Worm (Caenorhabditis elegans): ENCODE data around the gene trpp-9.

Gene trpp-9

DNA sequence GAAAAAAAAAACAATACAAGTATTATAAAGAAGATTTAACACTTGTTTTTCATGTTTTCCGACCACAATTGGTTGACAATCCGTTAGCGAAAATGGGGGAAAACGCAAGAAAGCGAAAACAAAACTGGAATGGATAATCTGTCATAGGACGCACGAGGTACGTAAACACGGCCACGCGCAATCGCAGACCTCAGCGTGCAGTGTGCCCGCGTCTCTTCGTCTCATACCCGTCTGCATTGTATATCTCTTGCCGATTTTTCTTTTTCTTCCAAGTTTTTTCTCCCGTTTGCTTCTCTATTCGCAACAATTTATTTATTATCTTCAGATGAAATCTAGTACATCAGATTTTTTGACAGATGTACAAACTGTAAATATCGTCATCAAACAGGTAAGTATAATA is at the start of gene trpp-9:
TSS of gene trpp-9 (plus strand) at position 261 of the 400 bp plus-strand sequence.
- peak; percentile 71 for TF ChIP-seq nhr-28 (tag; optimal IDR thresholded peaks at IDR 0.05)
- TF ChIP-seq daf-16 (GFP tag; optimal IDR thresholded peaks at IDR 0.05) = peak in 1 of 2 experiments; percentile 7
- TF ChIP-seq daf-16 (tag; optimal IDR thresholded peaks at IDR 0.05) = no peak
- no peak for TF ChIP-seq ceh-82 (tag; optimal IDR thresholded peaks at IDR 0.05)
- peak in 1 of 2 experiments; percentile 31 for TF ChIP-seq hif-1 (tag; optimal IDR thresholded peaks at IDR 0.05)
- TF ChIP-seq aha-1 (tag) = peak; percentile 91
- TF ChIP-seq arid-1 (GFP tag; conservative IDR thresholded peaks at IDR 0.05) = no peak
- TF ChIP-seq ztf-7 (tag; optimal IDR thresholded peaks at IDR 0.05) = peak; percentile 27
- TF ChIP-seq unc-62 (GFP tag; optimal IDR thresholded peaks at IDR 0.05 in 1 of 2) = peak in 1 of 2 experiments; percentile 96
- TF ChIP-seq unc-62 (tag; optimal IDR thresholded peaks at IDR 0.05) = no peak
- TF ChIP-seq mep-1 (tag; optimal IDR thresholded peaks at IDR 0.05) = peak; percentile 77
- TF ChIP-seq lin-39 (tag; optimal IDR thresholded peaks at IDR 0.05) = no peak
- TF ChIP-seq nhr-6 (tag; optimal IDR thresholded peaks at IDR 0.05) = peak; percentile 23
- TF ChIP-seq duxl-1 (tag; optimal IDR thresholded peaks at IDR 0.05; ENCODE audit: poor library complexity) = peak; percentile 16
- no peak for TF ChIP-seq F49E8.2 (tag; optimal IDR thresholded peaks at IDR 0.05; ENCODE audit: borderline replicate concordance)
- TF ChIP-seq mes-2 (tag; optimal IDR thresholded peaks at IDR 0.05; ENCODE audit: poor library complexity, severe bottlenecking) = peak; percentile 55
- TF ChIP-seq mdl-1 (tag; optimal IDR thresholded peaks at IDR 0.05) = peak; percentile 77 to 89
- peak in 1 of 2 experiments; percentile 55 for TF ChIP-seq lsy-2 (tag; optimal IDR thresholded peaks at IDR 0.05)
- no peak for TF ChIP-seq saeg-2 (GFP tag; IDR thresholded peaks at IDR 0.05)
- peak; percentile 15 for TF ChIP-seq rbr-2 (tag; optimal IDR thresholded peaks at IDR 0.05)
- peak; percentile 50; the same call in 1 of the 2 replicates for TF ChIP-seq dmd-6 (GFP tag; IDR thresholded peaks at IDR 0.05)
- peak; percentile 17 for TF ChIP-seq dpl-1 (GFP tag; optimal IDR thresholded peaks at IDR 0.05)
- TF ChIP-seq tag-97 (GFP tag; IDR thresholded peaks at IDR 0.05) = no peak
- no peak for TF ChIP-seq T26A8.4 (GFP tag; IDR thresholded peaks at IDR 0.05)
- TF ChIP-seq cey-2 (tag; optimal IDR thresholded peaks at IDR 0.05; ENCODE audit: borderline replicate concordance, insufficient read depth) = peak; percentile 22
- peak; percentile 76 for TF ChIP-seq mxl-3 (GFP tag; optimal IDR thresholded peaks at IDR 0.05)
- no peak for TF ChIP-seq lin-29 (GFP tag; IDR thresholded peaks at IDR 0.05)
- peak; percentile 75 for TF ChIP-seq hmg-1.1 (GFP tag; IDR thresholded peaks at IDR 0.05)
- no peak for TF ChIP-seq nhr-77 (tag; optimal IDR thresholded peaks at IDR 0.05)
- peak; percentile 47 for TF ChIP-seq dve-1 (tag; optimal IDR thresholded peaks at IDR 0.05; ENCODE audit: insufficient read depth)
- peak; percentile 71 for TF ChIP-seq hlh-11 (tag; optimal IDR thresholded peaks at IDR 0.05)
- TF ChIP-seq nhr-48 (tag; optimal IDR thresholded peaks at IDR 0.05) = peak; percentile 14
- TF ChIP-seq hlh-30 (tag; optimal IDR thresholded peaks at IDR 0.05; ENCODE audit: insufficient read depth) = peak; percentile 97
- no peak for TF ChIP-seq skn-1 (tag; optimal IDR thresholded peaks at IDR 0.05)
- no peak for TF ChIP-seq daf-12 (tag; optimal IDR thresholded peaks at IDR 0.05)
- TF ChIP-seq F10B5.3 (tag; optimal IDR thresholded peaks at IDR 0.05) = no peak
- TF ChIP-seq gei-8 (GFP tag; optimal IDR thresholded peaks at IDR 0.05) = no peak

DNA sequence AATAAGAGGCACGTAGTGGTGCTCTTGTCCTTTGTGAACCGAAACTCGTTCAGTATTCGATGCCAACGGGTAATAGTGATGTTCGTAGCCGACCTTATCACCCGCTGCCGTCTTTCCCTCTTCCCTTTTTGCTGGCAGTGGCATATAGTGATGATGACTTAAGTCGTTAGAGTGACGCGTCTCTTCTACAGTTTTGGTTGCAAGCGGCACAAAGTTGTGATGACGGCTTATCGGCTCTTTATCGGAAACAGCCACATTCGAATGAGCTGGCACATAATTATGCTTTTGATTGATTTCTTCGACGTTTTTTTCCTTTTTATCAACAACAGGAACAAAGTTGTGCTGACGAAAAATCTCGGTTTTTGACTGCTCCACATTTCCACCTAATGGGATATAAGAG is 48.3 kb upstream of the trpp-9 start:
- TF ChIP-seq nhr-48 (tag; optimal IDR thresholded peaks at IDR 0.05) (peak; percentile 54), madf-9 (GFP tag; conservative IDR thresholded peaks at IDR 0.05) (0 out of 2 replicates have a peak, but pooled peaks have one; percentile 15), pha-4 (GFP tag; IDR thresholded peaks at IDR 0.05) (no peak), pha-4 (tag; optimal IDR thresholded peaks at IDR 0.05) (no peak), duxl-1 (tag; optimal IDR thresholded peaks at IDR 0.05; ENCODE audit: poor library complexity) (no peak), tag-97 (GFP tag; IDR thresholded peaks at IDR 0.05) (0 out of 2 replicates have a peak, but pooled peaks have one; percentile 43), unc-130 (GFP tag; optimal IDR thresholded peaks at IDR 0.05) (no peak), lin-38 (GFP tag; IDR thresholded peaks at IDR 0.05) (0 out of 2 replicates have a peak, but pooled peaks have one; percentile 22), egl-43 (GFP tag; IDR thresholded peaks at IDR 0.05) (no peak), mdt-29 (GFP tag; IDR thresholded peaks at IDR 0.05) (no peak), F26F4.8 (GFP tag; conservative IDR thresholded peaks at IDR 0.05) (no peak), aha-1 (tag) (peak; percentile 47), nhr-77 (tag; optimal IDR thresholded peaks at IDR 0.05) (peak; percentile 78), lir-3 (tag; optimal IDR thresholded peaks at IDR 0.05) (no peak), zfp-3 (GFP tag; conservative IDR thresholded peaks at IDR 0.05) (no peak), lin-39 (tag; optimal IDR thresholded peaks at IDR 0.05) (no peak), daf-12 (tag; optimal IDR thresholded peaks at IDR 0.05) (no peak), mep-1 (tag; optimal IDR thresholded peaks at IDR 0.05) (peak; percentile 39), nhr-42 (GFP tag; IDR thresholded peaks at IDR 0.05) (no peak), daf-8 (GFP tag; IDR thresholded peaks at IDR 0.05) (no peak), ztf-11 (tag; optimal IDR thresholded peaks at IDR 0.05) (no peak), ceh-82 (tag; optimal IDR thresholded peaks at IDR 0.05) (no peak), pqm-1 (tag; optimal IDR thresholded peaks at IDR 0.05) (peak; percentile 94)
